Worm (Caenorhabditis elegans): Measurements from ENCODE around the gene twk-4.

The twk-4 gene

DNA sequence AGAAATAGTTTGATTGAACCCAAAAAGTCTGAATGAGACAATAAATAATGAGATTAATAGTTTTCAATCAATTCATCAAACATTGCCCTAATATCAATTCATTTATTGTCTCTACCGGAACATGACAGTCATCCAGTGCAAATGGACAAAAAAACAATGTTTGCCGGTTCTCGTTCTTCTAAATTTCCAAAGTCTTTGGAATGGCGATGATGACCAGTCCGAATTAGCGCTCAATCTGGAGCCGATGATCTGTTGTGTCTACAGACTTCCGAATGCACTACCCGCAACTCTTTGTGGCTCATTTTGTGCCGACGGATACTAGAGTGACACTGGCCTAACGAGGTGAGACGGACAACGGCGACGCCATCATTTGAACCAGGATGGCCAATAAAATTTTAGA is 42.2 kb upstream of the twk-4 start, which contains the start of gene T26C5.3:
TSS of gene T26C5.3 (plus strand) at position 301 of the 400 bp plus-strand sequence.
- TF ChIP-seq snpc-4 (tag; optimal IDR thresholded peaks at IDR 0.05), result no peak
- TF ChIP-seq F49E8.2 (tag; optimal IDR thresholded peaks at IDR 0.05; ENCODE audit: borderline replicate concordance), result no peak
- no peak for TF ChIP-seq set-16 (GFP tag; IDR thresholded peaks at IDR 0.05)
- no peak for TF ChIP-seq fos-1 (tag; optimal IDR thresholded peaks at IDR 0.05)

DNA sequence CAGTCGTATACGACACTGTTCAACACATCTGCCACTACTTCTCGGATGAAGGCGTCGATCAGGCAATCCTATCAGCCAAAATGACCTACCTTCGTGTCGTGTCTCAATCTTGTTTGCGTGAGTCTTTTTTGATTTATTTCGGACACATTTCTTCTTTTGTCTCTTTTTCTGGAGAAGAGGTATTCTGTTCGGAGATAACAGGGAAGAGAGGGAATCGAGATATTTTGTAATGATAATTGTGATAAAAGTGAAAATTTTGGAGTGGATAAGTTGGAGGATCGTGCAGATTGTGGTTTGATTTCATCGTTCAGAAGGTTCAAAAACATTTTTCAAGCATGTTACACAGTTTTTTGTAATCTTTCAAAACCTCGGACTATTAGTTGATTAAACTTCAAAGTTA is 39.7 kb upstream of the twk-4 start:
- TF ChIP-seq unc-62 (GFP tag; optimal IDR thresholded peaks at IDR 0.05 in 1 of 2), result peak in 1 of 2 experiments; percentile 63
- no peak for TF ChIP-seq unc-62 (tag; optimal IDR thresholded peaks at IDR 0.05)
- TF ChIP-seq lin-15B (tag; optimal IDR thresholded peaks at IDR 0.05), result no peak
- TF ChIP-seq ama-1 (optimal IDR thresholded peaks at IDR 0.05), result no peak
- TF ChIP-seq nhr-28 (tag; optimal IDR thresholded peaks at IDR 0.05), result peak; percentile 28
- TF ChIP-seq mxl-3 (GFP tag; optimal IDR thresholded peaks at IDR 0.05), result peak; percentile 52
- TF ChIP-seq dmd-8 (GFP tag; IDR thresholded peaks at IDR 0.05), result no peak

DNA sequence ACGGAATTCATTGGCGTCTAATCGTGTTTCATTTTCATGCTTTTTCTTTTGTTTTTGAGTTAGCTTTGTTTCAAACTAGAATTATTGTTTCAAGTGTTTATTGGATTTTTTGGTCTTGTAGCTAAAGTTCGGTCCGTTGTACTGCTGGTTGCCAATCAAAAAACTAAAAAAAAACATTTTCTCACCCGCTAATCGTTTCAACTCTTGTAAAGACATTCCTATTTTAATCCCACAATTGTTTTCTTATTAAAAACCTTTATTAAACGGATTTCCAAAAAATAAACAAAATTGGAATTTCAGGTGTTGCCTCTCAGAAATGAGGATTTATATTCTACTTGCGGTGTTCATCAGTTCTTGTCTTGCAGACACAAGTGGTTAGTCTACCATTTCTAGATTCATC is 38.8 kb upstream of the twk-4 start, which contains the start of gene T26C5.2:
TSS of gene T26C5.2 (plus strand) at position 301 of the 400 bp plus-strand sequence.
- TF ChIP-seq D1046.2 (GFP tag; IDR thresholded peaks at IDR 0.05) (no peak), hmg-1.1 (GFP tag; IDR thresholded peaks at IDR 0.05) (no peak), zag-1 (tag; optimal IDR thresholded peaks at IDR 0.05) (no peak), F44E2.7 (GFP tag; IDR thresholded peaks at IDR 0.05) (no peak), dmd-8 (GFP tag; IDR thresholded peaks at IDR 0.05) (no peak), nhr-41 (GFP tag; IDR thresholded peaks at IDR 0.05) (no peak), daf-16 (GFP tag; optimal IDR thresholded peaks at IDR 0.05) (no peak), daf-16 (tag; optimal IDR thresholded peaks at IDR 0.05) (no peak), ceh-82 (tag; optimal IDR thresholded peaks at IDR 0.05) (no peak), ceh-28 (tag; optimal IDR thresholded peaks at IDR 0.05) (no peak), R02D3.7 (tag; optimal IDR thresholded peaks at IDR 0.05) (no peak), pqm-1 (tag; optimal IDR thresholded peaks at IDR 0.05) (no peak), mxl-3 (GFP tag; optimal IDR thresholded peaks at IDR 0.05) (no peak), arid-1 (GFP tag; conservative IDR thresholded peaks at IDR 0.05) (no peak), aha-1 (tag) (no peak), nhr-111 (GFP tag; optimal IDR thresholded peaks at IDR 0.05) (no peak), mes-2 (tag; optimal IDR thresholded peaks at IDR 0.05; ENCODE audit: poor library complexity, severe bottlenecking) (no peak), nhr-28 (tag; optimal IDR thresholded peaks at IDR 0.05) (no peak), skn-1 (tag; optimal IDR thresholded peaks at IDR 0.05) (no peak), Y105C5A.15 (GFP tag; IDR thresholded peaks at IDR 0.05) (no peak), lin-39 (tag; optimal IDR thresholded peaks at IDR 0.05) (no peak)

DNA sequence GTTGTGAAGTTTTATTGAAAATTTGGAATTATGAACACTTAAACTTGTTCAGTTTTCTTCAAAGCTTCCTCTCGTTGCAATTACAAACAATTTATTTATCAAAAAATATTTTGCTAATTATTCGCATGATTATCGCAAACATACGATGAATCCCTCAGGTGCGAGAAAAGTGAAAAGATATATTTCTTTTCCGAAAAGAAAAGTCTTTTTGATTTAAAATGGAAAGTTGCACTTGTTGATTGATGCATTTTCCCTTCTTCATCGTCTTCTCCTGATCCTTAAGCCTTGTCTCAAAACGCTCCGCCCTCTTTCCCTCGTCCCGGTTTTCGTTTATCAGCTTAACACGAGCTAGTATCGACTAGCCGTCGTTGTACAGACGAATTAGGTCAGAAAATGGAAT is 38.4 kb upstream of the twk-4 start:
- no peak for TF ChIP-seq mes-2 (tag; optimal IDR thresholded peaks at IDR 0.05; ENCODE audit: poor library complexity, severe bottlenecking)
- TF ChIP-seq sdz-12 (GFP tag; optimal IDR thresholded peaks at IDR 0.05), result no peak
- no peak for TF ChIP-seq F37D6.2 (tag; optimal IDR thresholded peaks at IDR 0.05)
- no peak for TF ChIP-seq madf-5 (GFP tag; IDR thresholded peaks at IDR 0.05)
- no peak for TF ChIP-seq R02D3.7 (tag; optimal IDR thresholded peaks at IDR 0.05)
- no peak for TF ChIP-seq saeg-2 (GFP tag; IDR thresholded peaks at IDR 0.05)
- no peak for TF ChIP-seq hlh-11 (tag; optimal IDR thresholded peaks at IDR 0.05)
- no peak for TF ChIP-seq lin-38 (GFP tag; IDR thresholded peaks at IDR 0.05)
- TF ChIP-seq nhr-11 (tag; optimal IDR thresholded peaks at IDR 0.05), result no peak

DNA sequence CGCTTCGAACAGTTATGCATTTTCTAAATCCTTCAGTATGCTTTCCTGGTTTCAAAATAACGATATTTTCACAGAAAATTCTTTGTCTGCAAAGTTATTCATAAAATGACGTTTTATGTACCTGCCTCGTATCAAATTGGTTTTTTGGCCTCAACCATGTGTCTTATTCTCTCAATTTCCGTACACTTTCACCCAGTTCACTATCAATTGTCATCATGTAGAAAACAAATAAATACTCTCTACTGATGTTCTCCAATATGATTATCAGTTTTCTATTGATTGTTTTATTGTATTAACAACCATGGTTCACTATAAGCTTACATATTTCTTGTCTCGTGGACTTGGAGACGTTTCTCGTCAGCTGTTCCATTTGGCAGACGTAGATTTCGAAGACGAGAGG is 37.1 kb upstream of the twk-4 start, which contains the start of gene gst-13:
TSS of gene gst-13 (plus strand) at position 218 of the 400 bp plus-strand sequence.
- TF ChIP-seq ama-1 (optimal IDR thresholded peaks at IDR 0.05) (no peak), ztf-7 (tag; optimal IDR thresholded peaks at IDR 0.05) (no peak), dve-1 (tag; optimal IDR thresholded peaks at IDR 0.05; ENCODE audit: insufficient read depth) (peak; percentile 74), nhr-28 (tag; optimal IDR thresholded peaks at IDR 0.05) (peak; percentile 82), dmd-6 (GFP tag; IDR thresholded peaks at IDR 0.05) (peak; percentile 84), pqm-1 (tag; optimal IDR thresholded peaks at IDR 0.05) (peak; percentile 92), ceh-82 (tag; optimal IDR thresholded peaks at IDR 0.05) (no peak), egl-43 (GFP tag; IDR thresholded peaks at IDR 0.05) (no peak), mdl-1 (tag; optimal IDR thresholded peaks at IDR 0.05) (peak in 1 of 2 experiments; percentile 46), R02D3.7 (tag; optimal IDR thresholded peaks at IDR 0.05) (no peak), daf-16 (GFP tag; optimal IDR thresholded peaks at IDR 0.05) (no peak), daf-16 (tag; optimal IDR thresholded peaks at IDR 0.05) (peak; percentile 84), nhr-48 (tag; optimal IDR thresholded peaks at IDR 0.05) (peak; percentile 18), hlh-11 (tag; optimal IDR thresholded peaks at IDR 0.05) (peak; percentile 85), unc-62 (GFP tag; optimal IDR thresholded peaks at IDR 0.05 in 1 of 2) (peak in 1 of 2 experiments; percentile 35), unc-62 (tag; optimal IDR thresholded peaks at IDR 0.05) (no peak), ceh-32 (tag; optimal IDR thresholded peaks at IDR 0.05; ENCODE audit: poor library complexity) (no peak), nhr-42 (GFP tag; IDR thresholded peaks at IDR 0.05) (no peak), nhr-77 (tag; optimal IDR thresholded peaks at IDR 0.05) (peak; percentile 66), D1046.2 (GFP tag; IDR thresholded peaks at IDR 0.05) (no peak)
